Worm (Caenorhabditis elegans): ENCODE data around the gene Y62H9A.1.

Y62H9A.1 gene

ce11 chrX:11925243-11925642 lies 49.9 kb downstream of the Y62H9A.1 start:
- TF ChIP-seq fkh-6 (tag; optimal IDR thresholded peaks at IDR 0.05) (no peak), ama-1 (optimal IDR thresholded peaks at IDR 0.05) (no peak), Y22D7AL.16 (tag; optimal IDR thresholded peaks at IDR 0.05) (no peak), zip-5 (tag; optimal IDR thresholded peaks at IDR 0.05) (no peak)
